Worm (Caenorhabditis elegans): Measurements from ENCODE around the gene C05G5.7.

The C05G5.7 gene

ce11 chrX:14743780-14744179 is at the start of gene C05G5.7:
Gene C05G5.7, minus strand, starts transcription at chrX:14743780.
- no peak for TF ChIP-seq let-607 (tag; optimal IDR thresholded peaks at IDR 0.05)
- no peak for TF ChIP-seq mxl-1 (tag; optimal IDR thresholded peaks at IDR 0.05)
- TF ChIP-seq lag-1 (GFP tag; IDR thresholded peaks at IDR 0.05): no peak
- no peak for TF ChIP-seq F39B2.1 (GFP tag; IDR thresholded peaks at IDR 0.05)
- TF ChIP-seq nhr-120 (GFP tag; IDR thresholded peaks at IDR 0.05): no peak
- TF ChIP-seq C17E4.6 (GFP tag; IDR thresholded peaks at IDR 0.05): no peak
- no peak for TF ChIP-seq F52B5.7 (tag; optimal IDR thresholded peaks at IDR 0.05)
- TF ChIP-seq pbrm-1 (GFP tag; IDR thresholded peaks at IDR 0.05): no peak
- no peak for TF ChIP-seq nfyb-1 (GFP tag; IDR thresholded peaks at IDR 0.05)
- no peak for TF ChIP-seq ets-4 (GFP tag; optimal IDR thresholded peaks at IDR 0.05)
- no peak for TF ChIP-seq K11D2.4 (GFP tag; IDR thresholded peaks at IDR 0.05)
- no peak for TF ChIP-seq tbp1 (GFP tag; optimal IDR thresholded peaks at IDR 0.05)
- no peak for TF ChIP-seq D2030.7 (GFP tag; IDR thresholded peaks at IDR 0.05)
- TF ChIP-seq nhr-80 (tag; optimal IDR thresholded peaks at IDR 0.05): no peak
- no peak for TF ChIP-seq gei-17 (GFP tag; optimal IDR thresholded peaks at IDR 0.05)
- TF ChIP-seq unc-62 (GFP tag; optimal IDR thresholded peaks at IDR 0.05): no peak
- no peak for TF ChIP-seq lsl-1 (GFP tag; optimal IDR thresholded peaks at IDR 0.05)
- no peak for TF ChIP-seq zim-3 (tag; optimal IDR thresholded peaks at IDR 0.05)
- TF ChIP-seq dpl-1 (GFP tag; optimal IDR thresholded peaks at IDR 0.05): no peak

- TF ChIP-seq atf-7 (tag; optimal IDR thresholded peaks at IDR 0.05): peak; percentile 58
- TF ChIP-seq madf-3 (GFP tag; IDR thresholded peaks at IDR 0.05): 0 out of 2 replicates have a peak, but pooled peaks have one; percentile 42
- TF ChIP-seq Y53G8AR.9 (GFP tag; conservative IDR thresholded peaks at IDR 0.05): 0 out of 2 replicates have a peak, but pooled peaks have one; percentile 28
- TF ChIP-seq sptf-2 (GFP tag; optimal IDR thresholded peaks at IDR 0.05): no peak
- peak; percentile 0 for TF ChIP-seq lin-40 (tag; optimal IDR thresholded peaks at IDR 0.05)
These were observed 49.7 kb upstream of the C05G5.7 start, which contains the start of gene sprr-2 for ce11 chrX:14793198-14793747. Gene sprr-2, plus strand, starts transcription at chrX:14793445.

- no peak for TF ChIP-seq nhr-120 (GFP tag; IDR thresholded peaks at IDR 0.05)
- peak; percentile 88 for TF ChIP-seq ama-1 (optimal IDR thresholded peaks at IDR 0.05)
- TF ChIP-seq ama-1 (GFP tag; optimal IDR thresholded peaks at IDR 0.05): no peak
- TF ChIP-seq F49E8.2 (tag; optimal IDR thresholded peaks at IDR 0.05; ENCODE audit: insufficient read depth): no peak
- TF ChIP-seq F10E7.11 (tag; optimal IDR thresholded peaks at IDR 0.05): no peak
- no peak for TF ChIP-seq sea-2 (GFP tag; IDR thresholded peaks at IDR 0.05)
- peak; percentile 17 for TF ChIP-seq madf-10 (tag; optimal IDR thresholded peaks at IDR 0.05)
- no peak for TF ChIP-seq snpc-4 (GFP tag; optimal IDR thresholded peaks at IDR 0.05)
- TF ChIP-seq snpc-4 (tag; optimal IDR thresholded peaks at IDR 0.05): no peak
- TF ChIP-seq Y95B8A.8 (GFP tag; IDR thresholded peaks at IDR 0.05): no peak
- TF ChIP-seq bed-2 (GFP tag; IDR thresholded peaks at IDR 0.05): no peak
- TF ChIP-seq B0261.1 (tag; optimal IDR thresholded peaks at IDR 0.05): no peak
- no peak for TF ChIP-seq him-1 (tag; optimal IDR thresholded peaks at IDR 0.05)
- 0 out of 2 replicates have a peak, but pooled peaks have one; percentile 63 for TF ChIP-seq madf-3 (GFP tag; IDR thresholded peaks at IDR 0.05)
- TF ChIP-seq repo-1 (tag; optimal IDR thresholded peaks at IDR 0.05): peak; percentile 25
- no peak for TF ChIP-seq zfh-2 (GFP tag; conservative IDR thresholded peaks at IDR 0.05)
- TF ChIP-seq lin-26 (GFP tag; IDR thresholded peaks at IDR 0.05): 0 out of 2 replicates have a peak, but pooled peaks have one; percentile 33
- no peak for TF ChIP-seq K11D2.4 (GFP tag; IDR thresholded peaks at IDR 0.05)
- TF ChIP-seq F37B4.10 (GFP tag; IDR thresholded peaks at IDR 0.05): 0 out of 2 replicates have a peak, but pooled peaks have one; percentile 3
- TF ChIP-seq attf-3 (GFP tag; conservative IDR thresholded peaks at IDR 0.05): no peak
- TF ChIP-seq nhr-80 (tag; optimal IDR thresholded peaks at IDR 0.05): peak; percentile 31
- no peak for TF ChIP-seq lin-35 (GFP tag; optimal IDR thresholded peaks at IDR 0.05)
- TF ChIP-seq unc-130 (GFP tag; optimal IDR thresholded peaks at IDR 0.05): no peak
- peak; percentile 21 for TF ChIP-seq lin-40 (tag; optimal IDR thresholded peaks at IDR 0.05)
These were observed 49.0 kb upstream of the C05G5.7 start for ce11 chrX:14792315-14793197.

Data from whole organism, young adult.